In genomic region chr2L:13554547-13555159, dm6 we compare ENCODE assay signal across 4 fruit fly cellular contexts.
TF ChIP-seq lines count a peak whose summit lies in the region.

No protein-coding gene starts in this region.

- TF ChIP-seq CTCF in whole organism, embryonic (GFP tag; optimal IDR thresholded peaks at IDR 0.05; lab: Kevin White, UChicago), result no peak

TF ChIP-seq in whole organism, embryonic, 481 proteins besides CTCF, POLR2A, EP300 and RAD21:
- TF ChIP-seq insv (GFP tag; optimal IDR thresholded peaks at IDR 0.05; lab: Kevin White, UChicago) (no peak), CG18764 (GFP tag; optimal IDR thresholded peaks at IDR 0.05; lab: Kevin White, UChicago) (no peak), nom (GFP tag; optimal IDR thresholded peaks at IDR 0.05; lab: Kevin White, UChicago) (peak; percentile 22), sob (GFP tag; IDR thresholded peaks at IDR 0.05; lab: Robert Waterston, UW) (0 out of 2 replicates have a peak, but pooled peaks have one; percentile 7), crol (GFP tag; IDR thresholded peaks at IDR 0.05; lab: Robert Waterston, UW) (peak; percentile 74), CG17829 (tag; optimal IDR thresholded peaks at IDR 0.05; lab: Kevin White, UChicago) (no peak), CG11504 (tag; optimal IDR thresholded peaks at IDR 0.05; lab: Kevin White, UChicago) (no peak), CG17802 (tag; optimal IDR thresholded peaks at IDR 0.05; lab: Kevin White, UChicago) (no peak), CG7357 (GFP tag; IDR thresholded peaks at IDR 0.05; lab: Robert Waterston, UW) (0 out of 3 replicates have a peak, but pooled peaks have one; percentile 30), Deaf1 (tag; optimal IDR thresholded peaks at IDR 0.05; lab: Kevin White, UChicago) (no peak), CG8359 (GFP tag; optimal IDR thresholded peaks at IDR 0.05; lab: Kevin White, UChicago; ENCODE audit: borderline replicate concordance) (no peak), sug (tag; optimal IDR thresholded peaks at IDR 0.05; lab: Kevin White, UChicago) (no peak), CG4360 (GFP tag; IDR thresholded peaks at IDR 0.05; lab: Robert Waterston, UW) (0 out of 2 replicates have a peak, but pooled peaks have one; percentile 11), CG2199 (GFP tag; IDR thresholded peaks at IDR 0.05; lab: Robert Waterston, UW) (peak; percentile 62; the same call in 1 of the 3 replicates), wor (GFP tag; IDR thresholded peaks at IDR 0.05; lab: Robert Waterston, UW) (no peak), bcd (GFP tag; optimal IDR thresholded peaks at IDR 0.05; lab: Kevin White, UChicago) (no peak), eve (GFP tag; optimal IDR thresholded peaks at IDR 0.05; lab: Kevin White, UChicago) (no peak), CG6683 (GFP tag; optimal IDR thresholded peaks at IDR 0.05; lab: Kevin White, UChicago) (no peak), onecut (GFP tag; IDR thresholded peaks at IDR 0.05; lab: Robert Waterston, UW) (no peak)
TF ChIP-seq in whole organism, embryonic: peak in this region for 6.

TF ChIP-seq in whole organism, prepupa, 60 proteins besides CTCF, POLR2A, EP300 and RAD21:
- TF ChIP-seq Eip78C (GFP tag; lab: Kevin White, UChicago) (peak; percentile 52), Eip75B (GFP tag; optimal IDR thresholded peaks at IDR 0.05; lab: Kevin White, UChicago) (peak; percentile 1), Sox102F (GFP tag; optimal IDR thresholded peaks at IDR 0.05; lab: Kevin White, UChicago) (peak; percentile 3), CG34406 (GFP tag; optimal IDR thresholded peaks at IDR 0.05; lab: Kevin White, UChicago) (no peak), Lpt (GFP tag; optimal IDR thresholded peaks at IDR 0.05; lab: Kevin White, UChicago) (peak; percentile 46), CG6808 (GFP tag; optimal IDR thresholded peaks at IDR 0.05; lab: Kevin White, UChicago) (peak; percentile 24), Hr4 (GFP tag; optimal IDR thresholded peaks at IDR 0.05; lab: Kevin White, UChicago) (no peak), CG4318 (GFP tag; optimal IDR thresholded peaks at IDR 0.05; lab: Kevin White, UChicago) (no peak), CG6854 (GFP tag; optimal IDR thresholded peaks at IDR 0.05; lab: Kevin White, UChicago) (no peak), esn (GFP tag; optimal IDR thresholded peaks at IDR 0.05; lab: Kevin White, UChicago) (no peak), lz (GFP tag; optimal IDR thresholded peaks at IDR 0.05; lab: Kevin White, UChicago) (no peak), CG11294 (GFP tag; IDR thresholded peaks at IDR 0.05; lab: Robert Waterston, UW) (no peak), Blimp-1 (GFP tag; optimal IDR thresholded peaks at IDR 0.05; lab: Kevin White, UChicago) (no peak), CG8319 (GFP tag; optimal IDR thresholded peaks at IDR 0.05; lab: Kevin White, UChicago) (no peak), pdm3 (GFP tag; optimal IDR thresholded peaks at IDR 0.05; lab: Kevin White, UChicago) (no peak), dac (GFP tag; optimal IDR thresholded peaks at IDR 0.05; lab: Kevin White, UChicago) (no peak), Smox (GFP tag; optimal IDR thresholded peaks at IDR 0.05; lab: Kevin White, UChicago) (no peak), CG10631 (GFP tag; optimal IDR thresholded peaks at IDR 0.05; lab: Kevin White, UChicago) (no peak), CG6163 (GFP tag; IDR thresholded peaks at IDR 0.05; lab: Robert Waterston, UW) (peak; percentile 47; the same call in 2 of the 3 replicates), ss (GFP tag; optimal IDR thresholded peaks at IDR 0.05; lab: Kevin White, UChicago) (peak in 1 of 2 experiments; percentile 35), dsx (GFP tag; optimal IDR thresholded peaks at IDR 0.05; lab: Kevin White, UChicago; ENCODE audit: poor library complexity, severe bottlenecking) (peak; percentile 14), eg (GFP tag; IDR thresholded peaks at IDR 0.05; lab: Robert Waterston, UW) (no peak)

TF ChIP-seq in whole organism, pupa, 21 proteins besides CTCF, POLR2A, EP300 and RAD21:
- TF ChIP-seq gl (tag; optimal IDR thresholded peaks at IDR 0.05; lab: Kevin White, UChicago) (peak; percentile 14), EcR (GFP tag; optimal IDR thresholded peaks at IDR 0.05; lab: Kevin White, UChicago) (peak; percentile 40), CG8159 (tag; optimal IDR thresholded peaks at IDR 0.05; lab: Kevin White, UChicago) (no peak), CG34367 (tag; optimal IDR thresholded peaks at IDR 0.05; lab: Kevin White, UChicago) (no peak)
TF ChIP-seq in whole organism, pupa: peak in this region for 2.

TF ChIP-seq in whole organism, wandering third instar larva, 38 proteins besides CTCF, POLR2A, EP300 and RAD21:
- TF ChIP-seq Vsx2 (GFP tag; optimal IDR thresholded peaks at IDR 0.05; lab: Kevin White, UChicago; ENCODE audit: partially characterized antibody) (peak; percentile 10), HLH106 (tag; optimal IDR thresholded peaks at IDR 0.05; lab: Kevin White, UChicago) (no peak), psq (GFP tag; optimal IDR thresholded peaks at IDR 0.05; lab: Kevin White, UChicago) (peak; percentile 90), fru (GFP tag; optimal IDR thresholded peaks at IDR 0.05; lab: Kevin White, UChicago) (no peak)

Comparison
In these comparisons a context has a peak if more than half of its experiments do, and no peak if none do; other contexts are left out.
1. Of the 7 proteins assayed by ChIP-seq in both whole organism, embryonic and whole organism, prepupa: peak only in whole organism, embryonic: none; only in whole organism, prepupa: Lpt and Sox102F; in both: none; in neither: 5.